Comparison of ENCODE assay signal across 5 worm cellular contexts in the genomic region with DNA sequence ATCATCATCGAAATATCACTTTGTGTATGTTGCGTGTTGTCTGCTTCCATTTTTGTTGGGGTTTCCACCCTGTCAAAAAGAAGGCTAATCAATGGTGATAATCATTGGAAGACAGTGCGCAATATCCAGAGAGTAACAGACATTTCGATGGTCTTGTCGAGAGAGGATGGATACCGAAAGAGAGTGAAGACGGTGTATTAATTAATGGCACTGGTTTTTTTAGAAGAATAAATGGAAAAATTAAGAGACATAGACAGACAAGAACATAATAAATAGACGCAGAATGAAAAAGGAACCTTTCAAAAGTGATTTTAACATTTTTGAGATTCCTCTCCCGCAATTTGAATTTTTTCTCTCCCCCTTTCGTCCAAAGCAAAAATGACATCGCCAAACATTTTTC.
TF ChIP-seq lines count a peak whose summit lies in the region.

No protein-coding gene starts in this region.

TF ChIP-seq in whole organism, L1 larva, 84 proteins besides CTCF, POLR2A, EP300 and RAD21:
- TF ChIP-seq snpc-4 (tag; optimal IDR thresholded peaks at IDR 0.05; lab: Kevin White, UChicago) = no peak
- TF ChIP-seq blmp-1 (tag; optimal IDR thresholded peaks at IDR 0.05; lab: Kevin White, UChicago) = peak; percentile 73
- no peak for TF ChIP-seq ceh-8 (GFP tag; optimal IDR thresholded peaks at IDR 0.05; lab: Kevin White, UChicago)
- TF ChIP-seq lin-35 (GFP tag; optimal IDR thresholded peaks at IDR 0.05; lab: Kevin White, UChicago) = peak in 1 of 2 experiments; percentile 13
- peak; percentile 21 for TF ChIP-seq snu-23 (GFP tag; optimal IDR thresholded peaks at IDR 0.05; lab: Kevin White, UChicago)
- peak; percentile 30 for TF ChIP-seq lin-14 (GFP tag; optimal IDR thresholded peaks at IDR 0.05; lab: Kevin White, UChicago)
- TF ChIP-seq nhr-20 (tag; optimal IDR thresholded peaks at IDR 0.05; lab: Kevin White, UChicago) = peak; percentile 5
- TF ChIP-seq lsy-2 (tag; optimal IDR thresholded peaks at IDR 0.05; lab: Kevin White, UChicago) = peak in 1 of 2 experiments; percentile 32
- no peak for TF ChIP-seq alr-1 (tag; optimal IDR thresholded peaks at IDR 0.05; lab: Kevin White, UChicago; ENCODE audit: borderline replicate concordance)
- peak in 3 of 6 experiments; percentile 21 to 79 (median 24) for TF ChIP-seq elt-3 (tag; optimal IDR thresholded peaks at IDR 0.05; lab: Kevin White, UChicago)
- peak; percentile 27 for TF ChIP-seq vab-15 (tag; optimal IDR thresholded peaks at IDR 0.05; lab: Kevin White, UChicago)
- TF ChIP-seq xbp-1 (tag; optimal IDR thresholded peaks at IDR 0.05; lab: Kevin White, UChicago) = no peak
- peak; percentile 12 for TF ChIP-seq nhr-71 (tag; optimal IDR thresholded peaks at IDR 0.05; lab: Kevin White, UChicago)
- no peak for TF ChIP-seq sox-4 (tag; optimal IDR thresholded peaks at IDR 0.05; lab: Kevin White, UChicago)
- peak; percentile 86 for TF ChIP-seq nhr-85 (tag; lab: Kevin White, UChicago)

TF ChIP-seq in whole organism, L2 larva, 48 proteins besides CTCF, POLR2A, EP300 and RAD21:
- TF ChIP-seq ceh-82 (tag; optimal IDR thresholded peaks at IDR 0.05; lab: Kevin White, UChicago) (no peak), lin-13 (GFP tag; optimal IDR thresholded peaks at IDR 0.05; lab: Kevin White, UChicago) (no peak), C34F6.9 (tag; optimal IDR thresholded peaks at IDR 0.05; lab: Kevin White, UChicago) (no peak), nhr-10 (tag; optimal IDR thresholded peaks at IDR 0.05; lab: Kevin White, UChicago) (no peak), sma-3 (GFP tag; optimal IDR thresholded peaks at IDR 0.05; lab: Kevin White, UChicago) (peak; percentile 14), unc-39 (tag; optimal IDR thresholded peaks at IDR 0.05; lab: Kevin White, UChicago) (no peak), nhr-77 (tag; optimal IDR thresholded peaks at IDR 0.05; lab: Kevin White, UChicago) (no peak), peb-1 (tag; optimal IDR thresholded peaks at IDR 0.05; lab: Kevin White, UChicago) (no peak), nhr-23 (tag; optimal IDR thresholded peaks at IDR 0.05; lab: Kevin White, UChicago) (no peak), mbf-1 (tag; optimal IDR thresholded peaks at IDR 0.05; lab: Kevin White, UChicago) (no peak), nhr-12 (tag; optimal IDR thresholded peaks at IDR 0.05; lab: Kevin White, UChicago) (no peak), blmp-1 (tag; optimal IDR thresholded peaks at IDR 0.05; lab: Kevin White, UChicago; ENCODE audit: insufficient read depth) (peak; percentile 7), aly-2 (tag; optimal IDR thresholded peaks at IDR 0.05; lab: Kevin White, UChicago) (no peak), nhr-21 (tag; optimal IDR thresholded peaks at IDR 0.05; lab: Kevin White, UChicago) (peak; percentile 6), sma-9 (GFP tag; optimal IDR thresholded peaks at IDR 0.05; lab: Kevin White, UChicago) (peak; percentile 22), sma-9 (tag; optimal IDR thresholded peaks at IDR 0.05; lab: Kevin White, UChicago) (no peak), ceh-16 (tag; optimal IDR thresholded peaks at IDR 0.05; lab: Kevin White, UChicago) (no peak), unc-55 (GFP tag; optimal IDR thresholded peaks at IDR 0.05; lab: Kevin White, UChicago) (no peak), nhr-25 (tag; optimal IDR thresholded peaks at IDR 0.05; lab: Kevin White, UChicago) (peak; percentile 53)
TF ChIP-seq in whole organism, L2 larva: peak in this region for 5.

TF ChIP-seq in whole organism, L3 larva, 47 proteins besides CTCF, POLR2A, EP300 and RAD21:
- TF ChIP-seq ceh-9 (tag; optimal IDR thresholded peaks at IDR 0.05; lab: Kevin White, UChicago) (no peak), ceh-28 (tag; optimal IDR thresholded peaks at IDR 0.05; lab: Kevin White, UChicago) (peak; percentile 4), nhr-23 (tag; optimal IDR thresholded peaks at IDR 0.05; lab: Kevin White, UChicago) (peak; percentile 46), nhr-43 (tag; optimal IDR thresholded peaks at IDR 0.05; lab: Kevin White, UChicago; ENCODE audit: poor library complexity, severe bottlenecking) (peak; percentile 19), nhr-25 (tag; optimal IDR thresholded peaks at IDR 0.05; lab: Kevin White, UChicago) (peak; percentile 10), nhr-11 (tag; optimal IDR thresholded peaks at IDR 0.05; lab: Kevin White, UChicago) (no peak), elt-3 (tag; optimal IDR thresholded peaks at IDR 0.05; lab: Kevin White, UChicago) (peak in 1 of 3 experiments; percentile 27), aly-2 (tag; optimal IDR thresholded peaks at IDR 0.05; lab: Kevin White, UChicago) (no peak)

TF ChIP-seq in whole organism, L4 larva, 104 proteins besides CTCF, POLR2A, EP300 and RAD21 (continues in another document):
- TF ChIP-seq unc-39 (tag; optimal IDR thresholded peaks at IDR 0.05; lab: Kevin White, UChicago) (no peak), vab-7 (GFP tag; IDR thresholded peaks at IDR 0.05; lab: Robert Waterston, UW) (no peak), tra-1 (GFP tag; IDR thresholded peaks at IDR 0.05; lab: Robert Waterston, UW) (0 out of 2 replicates have a peak, but pooled peaks have one; percentile 38), saeg-2 (GFP tag; IDR thresholded peaks at IDR 0.05; lab: Robert Waterston, UW) (no peak), unc-62 (GFP tag; optimal IDR thresholded peaks at IDR 0.05 in 1 of 2; lab: Kevin White, UChicago) (peak in 1 of 2 experiments; percentile 39), unc-62 (tag; optimal IDR thresholded peaks at IDR 0.05; lab: Kevin White, UChicago) (no peak), nhr-28 (tag; optimal IDR thresholded peaks at IDR 0.05; lab: Kevin White, UChicago) (peak; percentile 37), lin-1 (GFP tag; IDR thresholded peaks at IDR 0.05; lab: Robert Waterston, UW) (no peak), mes-2 (tag; optimal IDR thresholded peaks at IDR 0.05; lab: Kevin White, UChicago; ENCODE audit: poor library complexity, severe bottlenecking) (no peak), daf-16 (GFP tag; optimal IDR thresholded peaks at IDR 0.05; lab: Kevin White, UChicago) (no peak), daf-16 (tag; optimal IDR thresholded peaks at IDR 0.05; lab: Kevin White, UChicago) (no peak), F10B5.3 (tag; optimal IDR thresholded peaks at IDR 0.05; lab: Kevin White, UChicago) (no peak), aha-1 (tag; lab: Kevin White, UChicago) (peak; percentile 23), lim-7 (GFP tag; IDR thresholded peaks at IDR 0.05; lab: Robert Waterston, UW) (no peak), Y48G9A.11 (GFP tag; IDR thresholded peaks at IDR 0.05; lab: Robert Waterston, UW) (no peak), fos-1 (tag; optimal IDR thresholded peaks at IDR 0.05; lab: Kevin White, UChicago) (no peak), nhr-25 (tag; optimal IDR thresholded peaks at IDR 0.05; lab: Kevin White, UChicago; ENCODE audit: borderline replicate concordance, insufficient read depth) (no peak), duxl-1 (tag; optimal IDR thresholded peaks at IDR 0.05; lab: Kevin White, UChicago; ENCODE audit: poor library complexity) (no peak), tag-97 (GFP tag; IDR thresholded peaks at IDR 0.05; lab: Robert Waterston, UW) (no peak), dmd-9 (GFP tag; IDR thresholded peaks at IDR 0.05; lab: Robert Waterston, UW) (no peak), hlh-11 (tag; optimal IDR thresholded peaks at IDR 0.05; lab: Kevin White, UChicago) (peak; percentile 19), cey-2 (tag; optimal IDR thresholded peaks at IDR 0.05; lab: Kevin White, UChicago; ENCODE audit: borderline replicate concordance, insufficient read depth) (peak; percentile 19), mdl-1 (tag; optimal IDR thresholded peaks at IDR 0.05; lab: Kevin White, UChicago) (peak in 1 of 2 experiments; percentile 18), ztf-11 (tag; optimal IDR thresholded peaks at IDR 0.05; lab: Kevin White, UChicago) (no peak), ama-1 (optimal IDR thresholded peaks at IDR 0.05; lab: Kevin White, UChicago) (no peak)

TF ChIP-seq in whole organism, young adult, 124 proteins besides CTCF, POLR2A, EP300 and RAD21:
- TF ChIP-seq rpc-1 (optimal IDR thresholded peaks at IDR 0.05; lab: Kevin White, UChicago) (no peak), rpc-1 (tag; optimal IDR thresholded peaks at IDR 0.05; lab: Kevin White, UChicago) (no peak), hmg-1.2 (GFP tag; IDR thresholded peaks at IDR 0.05; lab: Robert Waterston, UW) (peak; percentile 60; the same call in 1 of the 2 replicates)
